Worm (Caenorhabditis elegans) whole organism, L3 larva: ENCODE data around the gene best-2.

Experiments
- R02D3.7 ChIP-seq: fragments of 150-350 bp; optimal IDR thresholded peaks from 2 replicates; lab custom pipeline; 2014; ENCODE audit warnings: missing biosample characterization, missing genetic modification characterization
- ama-1 ChIP-seq: fragments of 150-350 bp; optimal IDR thresholded peaks from 2 replicates; lab custom pipeline; 2018
- egl-27 ChIP-seq: sonication (generic microtip); optimal IDR thresholded peaks from 4 replicates; lab custom pipeline; 2017; ENCODE audit warnings: missing biosample characterization, missing genetic modification reagents, missing genetic modification characterization
- elt-2 ChIP-seq: sonication (generic microtip); optimal IDR thresholded peaks from 2 replicates; lab custom pipeline; 2016; ENCODE audit warnings: missing genetic modification reagents, mild to moderate bottlenecking, missing genetic modification characterization, missing compliant biosample characterization
- lin-39 ChIP-seq: fragments of 150-350 bp; optimal IDR thresholded peaks from 2 replicates; lab custom pipeline; 2018; ENCODE audit warnings: missing biosample characterization, missing genetic modification reagents, missing genetic modification characterization
- lsy-12 ChIP-seq: sonication (generic microtip); optimal IDR thresholded peaks from 2 replicates; lab custom pipeline; 2016; ENCODE audit warnings: mild to moderate bottlenecking, missing genetic modification characterization, missing compliant biosample characterization
- mdl-1 ChIP-seq: fragments of 150-350 bp; optimal IDR thresholded peaks from 2 replicates; lab custom pipeline; 2014; ENCODE audit warnings: missing biosample characterization, missing genetic modification characterization
- nhr-12 ChIP-seq: fragments of 150-350 bp; optimal IDR thresholded peaks from 2 replicates; lab custom pipeline; 2014; ENCODE audit warnings: missing biosample characterization, missing genetic modification characterization
- nhr-237 ChIP-seq: fragments of 150-350 bp; optimal IDR thresholded peaks from 2 replicates; lab custom pipeline; 2014; ENCODE audit warnings: missing biosample characterization, missing genetic modification characterization
- snpc-4 ChIP-seq: fragments of 150-350 bp; optimal IDR thresholded peaks from 2 replicates; lab custom pipeline; 2014; ENCODE audit warnings: missing biosample characterization, missing genetic modification characterization
- unc-62 ChIP-seq: fragments of 150-350 bp; sonication (generic microtip); optimal IDR thresholded peaks from 4 replicates; lab custom pipeline; 2014; ENCODE audit warnings: missing biosample characterization, missing genetic modification reagents, missing genetic modification characterization
- ztf-11 ChIP-seq: fragments of 150-350 bp; optimal IDR thresholded peaks from 2 replicates; lab custom pipeline; 2014; ENCODE audit warnings: missing biosample characterization, missing genetic modification characterization

DNA sequence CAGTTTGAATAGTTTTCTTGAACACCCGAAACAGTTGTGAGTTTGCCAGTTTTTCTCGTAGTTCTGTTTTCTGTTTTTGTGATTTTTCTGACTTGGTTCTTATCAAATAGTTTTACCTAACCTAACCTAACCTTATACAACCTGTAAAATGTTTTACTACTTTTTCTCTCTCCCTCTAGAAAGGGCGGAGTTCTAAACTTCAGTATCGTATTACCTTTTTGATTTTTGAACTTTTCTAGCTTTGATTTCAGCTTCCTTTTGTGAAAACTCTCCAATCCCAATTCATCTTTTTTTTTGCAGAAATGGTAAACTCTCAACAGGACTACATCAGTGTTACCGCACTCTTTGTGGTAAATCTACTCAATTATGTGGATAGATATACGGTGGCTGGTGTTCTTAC lies 26.2 kb downstream of the best-2 start, which contains the start of gene spin-2:
- no peak for TF ChIP-seq lin-39 (tag; lab: Kevin White, UChicago)
- no peak for TF ChIP-seq nhr-237
- no peak for TF ChIP-seq snpc-4 (tag; lab: Kevin White, UChicago)
- TF ChIP-seq unc-62 (GFP tag; lab: Kevin White, UChicago), result no peak
- TF ChIP-seq ama-1 (lab: Kevin White, UChicago), result no peak
- TF ChIP-seq R02D3.7 (tag; lab: Kevin White, UChicago), result no peak
- TF ChIP-seq nhr-12 (tag; lab: Kevin White, UChicago), result no peak
- TF ChIP-seq egl-27 (tag; lab: Kevin White, UChicago), result no peak
- no peak for TF ChIP-seq ztf-11
- no peak for TF ChIP-seq mdl-1 (tag; lab: Kevin White, UChicago)
- TF ChIP-seq lsy-12, result no peak
- no peak for TF ChIP-seq elt-2 (tag; lab: Kevin White, UChicago)
